Worm (Caenorhabditis elegans): Measurements from ENCODE around the gene F10G2.7.
"Not testable (repeated sequence)": the region's sequence is repeated elsewhere in the genome, so short reads cannot be mapped to it uniquely, and the experiment has no call there.

The F10G2.7 gene

ce11 chrV:7304506-7304905, 32.6 kb downstream of the F10G2.7 start, which contains the start of gene F07G11.2:
F07G11.2 (plus strand) TSS chrV:7304806.
- TF ChIP-seq nhr-28, lin-39, elt-2 (tag; optimal IDR thresholded peaks at IDR 0.05): not testable (repeated sequence)

- TF ChIP-seq ceh-28 (tag; optimal IDR thresholded peaks at IDR 0.05) (no peak), nhr-23 (tag; optimal IDR thresholded peaks at IDR 0.05) (no peak), pha-4 (tag; optimal IDR thresholded peaks at IDR 0.05) (no peak), jun-1 (tag; optimal IDR thresholded peaks at IDR 0.05) (no peak), snpc-4 (tag; optimal IDR thresholded peaks at IDR 0.05) (no peak), nhr-237 (tag; optimal IDR thresholded peaks at IDR 0.05) (no peak), daf-12 (tag; optimal IDR thresholded peaks at IDR 0.05) (no peak), unc-39 (tag; optimal IDR thresholded peaks at IDR 0.05) (no peak), aly-2 (tag; optimal IDR thresholded peaks at IDR 0.05) (no peak), ztf-11 (tag; optimal IDR thresholded peaks at IDR 0.05) (no peak), nhr-11 (tag; optimal IDR thresholded peaks at IDR 0.05) (no peak), nhr-77 (tag; optimal IDR thresholded peaks at IDR 0.05) (no peak), ama-1 (optimal IDR thresholded peaks at IDR 0.05) (no peak), lsy-12 (tag; optimal IDR thresholded peaks at IDR 0.05) (no peak)
Observed at ce11 chrV:7298463-7298862, 38.7 kb downstream of the F10G2.7 start, which contains the start of gene F07G11.3. F07G11.3 (plus strand) TSS chrV:7298763.

DNA sequence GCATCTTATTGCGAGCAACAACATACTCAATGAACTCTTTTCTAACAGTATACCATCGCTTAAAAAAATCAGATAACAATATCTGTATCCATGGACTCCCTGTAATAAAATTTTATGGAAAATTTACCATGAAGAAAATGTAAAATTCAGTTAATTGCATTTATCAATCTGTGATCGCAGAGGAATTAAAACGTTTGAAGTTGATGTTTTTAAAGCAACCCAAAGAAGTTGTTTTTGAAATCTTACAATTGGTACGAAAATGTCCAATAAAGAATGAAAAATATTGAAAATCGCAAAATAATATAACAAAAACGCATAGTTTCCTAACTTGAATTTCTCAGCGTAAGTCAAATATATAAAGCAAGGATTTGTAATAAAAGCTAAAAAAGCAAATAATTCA, 39.9 kb downstream of the F10G2.7 start, which contains the start of gene srj-32:
TSS of gene srj-32 (minus strand) at position 101 of the 400 bp plus-strand sequence.
- TF ChIP-seq elt-3 (tag; optimal IDR thresholded peaks at IDR 0.05): no peak
- no peak for TF ChIP-seq lin-39 (tag; optimal IDR thresholded peaks at IDR 0.05)
- TF ChIP-seq ceh-28 (tag; optimal IDR thresholded peaks at IDR 0.05): no peak
- no peak for TF ChIP-seq nhr-11 (tag; optimal IDR thresholded peaks at IDR 0.05)
- TF ChIP-seq mdl-1 (tag; optimal IDR thresholded peaks at IDR 0.05): no peak
- no peak for TF ChIP-seq fkh-2 (tag; optimal IDR thresholded peaks at IDR 0.05)
- TF ChIP-seq ZK546.5 (tag; optimal IDR thresholded peaks at IDR 0.05): no peak

DNA sequence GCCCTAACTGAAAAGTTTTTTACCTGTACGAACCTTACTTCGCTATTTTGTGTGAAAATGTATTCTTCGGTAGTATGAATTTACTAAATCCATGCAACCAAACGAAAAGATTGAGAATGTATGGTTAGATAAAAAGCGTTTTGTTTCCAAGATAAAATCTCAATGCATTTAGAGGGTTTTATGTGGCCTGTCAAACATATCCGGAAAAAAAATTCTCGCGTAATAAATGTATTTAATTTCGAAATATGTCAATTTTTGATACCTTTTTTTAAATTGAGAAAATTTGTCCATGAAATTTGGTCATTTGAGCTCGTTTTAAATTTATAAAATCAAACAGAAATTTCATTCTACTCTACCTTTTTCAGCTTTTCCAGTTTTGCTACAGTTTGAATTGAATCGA, 41.8 kb downstream of the F10G2.7 start, which contains the start of gene F07G11.4:
TSS of gene F07G11.4 (minus strand) at position 101 of the 400 bp plus-strand sequence.
- TF ChIP-seq mdl-1 (tag; optimal IDR thresholded peaks at IDR 0.05) (no peak), nhr-25 (tag; optimal IDR thresholded peaks at IDR 0.05) (no peak), pqm-1 (tag; optimal IDR thresholded peaks at IDR 0.05) (no peak), aly-2 (tag; optimal IDR thresholded peaks at IDR 0.05) (no peak), skn-1 (tag; optimal IDR thresholded peaks at IDR 0.05) (no peak), tbx-2 (tag; optimal IDR thresholded peaks at IDR 0.05) (no peak), fkh-10 (GFP tag; optimal IDR thresholded peaks at IDR 0.05) (no peak), egl-27 (tag; optimal IDR thresholded peaks at IDR 0.05) (no peak), nhr-43 (tag; optimal IDR thresholded peaks at IDR 0.05; ENCODE audit: poor library complexity, severe bottlenecking) (no peak), daf-12 (tag; optimal IDR thresholded peaks at IDR 0.05) (no peak), elt-2 (tag; optimal IDR thresholded peaks at IDR 0.05) (no peak), nhr-12 (tag; optimal IDR thresholded peaks at IDR 0.05) (no peak), unc-62 (GFP tag; optimal IDR thresholded peaks at IDR 0.05) (no peak), ceh-82 (tag; optimal IDR thresholded peaks at IDR 0.05) (no peak), nhr-28 (tag; optimal IDR thresholded peaks at IDR 0.05) (no peak), elt-1 (tag; optimal IDR thresholded peaks at IDR 0.05) (no peak)

DNA sequence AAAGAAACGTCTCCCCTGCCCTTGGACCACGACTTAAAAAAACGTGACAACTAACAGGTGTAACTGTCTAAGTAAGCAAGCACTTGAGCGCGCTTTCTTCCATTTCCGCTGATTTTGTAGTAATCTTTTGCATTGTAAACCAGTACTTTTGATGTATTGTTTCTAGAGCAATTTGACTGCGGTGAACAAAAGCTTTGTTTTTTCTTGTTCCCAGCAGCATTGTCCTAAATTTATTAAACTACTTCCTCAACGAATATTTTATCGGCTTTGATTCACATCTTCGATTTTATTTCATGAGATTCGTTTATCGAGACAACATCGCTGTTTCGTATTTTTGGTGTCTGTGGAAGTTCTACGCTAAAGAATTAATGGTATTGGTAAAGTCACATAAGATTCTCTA, 48.4 kb downstream of the F10G2.7 start, which contains the start of gene C13A2.1:
TSS of gene C13A2.1 (plus strand) at position 301 of the 400 bp plus-strand sequence.
- no peak for TF ChIP-seq nfya-1 (tag; optimal IDR thresholded peaks at IDR 0.05; ENCODE audit: insufficient read depth)
- no peak for TF ChIP-seq tbx-2 (tag; optimal IDR thresholded peaks at IDR 0.05)
- TF ChIP-seq zag-1 (tag; optimal IDR thresholded peaks at IDR 0.05): no peak
- no peak for TF ChIP-seq ZK546.5 (tag; optimal IDR thresholded peaks at IDR 0.05)
- TF ChIP-seq nhr-43 (tag; optimal IDR thresholded peaks at IDR 0.05; ENCODE audit: poor library complexity, severe bottlenecking): no peak
- no peak for TF ChIP-seq unc-62 (GFP tag; optimal IDR thresholded peaks at IDR 0.05)
- no peak for TF ChIP-seq nhr-11 (tag; optimal IDR thresholded peaks at IDR 0.05)
- no peak for TF ChIP-seq fos-1 (tag; optimal IDR thresholded peaks at IDR 0.05)
- TF ChIP-seq ztf-4 (tag; optimal IDR thresholded peaks at IDR 0.05): no peak
- no peak for TF ChIP-seq egl-27 (tag; optimal IDR thresholded peaks at IDR 0.05)
- no peak for TF ChIP-seq nhr-12 (tag; optimal IDR thresholded peaks at IDR 0.05)
- TF ChIP-seq nhr-67 (tag; optimal IDR thresholded peaks at IDR 0.05): no peak
- TF ChIP-seq lsy-12 (tag; optimal IDR thresholded peaks at IDR 0.05): no peak
- TF ChIP-seq pha-4 (tag; optimal IDR thresholded peaks at IDR 0.05): no peak
- TF ChIP-seq mdl-1 (tag; optimal IDR thresholded peaks at IDR 0.05): no peak
- no peak for TF ChIP-seq daf-12 (tag; optimal IDR thresholded peaks at IDR 0.05)
- TF ChIP-seq nhr-77 (tag; optimal IDR thresholded peaks at IDR 0.05): no peak
- TF ChIP-seq pqm-1 (tag; optimal IDR thresholded peaks at IDR 0.05): no peak
- no peak for TF ChIP-seq hmg-11 (tag; optimal IDR thresholded peaks at IDR 0.05)
- no peak for TF ChIP-seq unc-39 (tag; optimal IDR thresholded peaks at IDR 0.05)

Measured in whole organism, L3 larva.